Worm (Caenorhabditis elegans) whole organism, mixed stage, embryonic: ENCODE measurements around the gene M79.2.

Experiments
- M03D4.4 ChIP-seq: sonication (generic microtip); optimal IDR thresholded peaks from 2 replicates; lab custom pipeline; 2017; ENCODE audit warnings: mild to moderate bottlenecking, missing genetic modification characterization, missing compliant biosample characterization
- bed-3 ChIP-seq: fragments of 200-800 bp; sonication (Bioruptor generic); optimal IDR thresholded peaks from 3 replicates; lab custom pipeline; 2018; ENCODE audit warnings: mild to moderate bottlenecking, missing genetic modification characterization, moderate library complexity, missing compliant biosample characterization
- blmp-1 ChIP-seq: fragments of 150-350 bp; optimal IDR thresholded peaks from 2 replicates; lab custom pipeline; 2014; ENCODE audit warnings: missing biosample characterization, missing genetic modification characterization
- ceh-39 ChIP-seq: fragments of 150-350 bp; optimal IDR thresholded peaks from 2 replicates; lab custom pipeline; 2014; ENCODE audit warnings: missing biosample characterization, missing genetic modification characterization
- ceh-43 ChIP-seq: fragments of 200-800 bp; sonication (Bioruptor generic); optimal IDR thresholded peaks from 2 replicates; lab custom pipeline; 2018; ENCODE audit warnings: mild to moderate bottlenecking, missing genetic modification characterization, moderate library complexity, missing compliant biosample characterization
- ceh-83 ChIP-seq: fragments of 200-800 bp; sonication (Bioruptor generic); optimal IDR thresholded peaks from 2 replicates; lab custom pipeline; 2018; ENCODE audit warnings: mild to moderate bottlenecking, missing genetic modification characterization, missing compliant biosample characterization
- ces-1 ChIP-seq: fragments of 150-350 bp; optimal IDR thresholded peaks from 2 replicates; lab custom pipeline; 2014; ENCODE audit warnings: missing biosample characterization, missing genetic modification reagents, missing genetic modification characterization
- cnd-1 ChIP-seq: fragments of 200-800 bp; sonication (Bioruptor generic); optimal IDR thresholded peaks from 2 replicates; lab custom pipeline; 2018; ENCODE audit warnings: mild to moderate bottlenecking, missing genetic modification characterization, missing compliant biosample characterization
- drap-1 ChIP-seq: fragments of 200-800 bp; sonication (Bioruptor generic); optimal IDR thresholded peaks from 3 replicates; lab custom pipeline; 2018; ENCODE audit warnings: mild to moderate bottlenecking, missing genetic modification characterization, missing compliant biosample characterization
- elt-1 ChIP-seq: sonication (generic microtip); optimal IDR thresholded peaks from 2 replicates; lab custom pipeline; 2017; ENCODE audit warnings: missing genetic modification characterization, mild to moderate bottlenecking, missing compliant biosample characterization, antibody characterized with exemption, moderate library complexity, borderline replicate concordance; ENCODE audit not compliant: insufficient read depth
- elt-3 ChIP-seq: fragments of 150-350 bp; optimal IDR thresholded peaks from 2 replicates; lab custom pipeline; 2014; ENCODE audit warnings: missing biosample characterization, missing genetic modification characterization
- flh-1 ChIP-seq: fragments of 200-800 bp; sonication (Bioruptor generic); optimal IDR thresholded peaks from 2 replicates; lab custom pipeline; 2018; ENCODE audit warnings: mild to moderate bottlenecking, missing genetic modification characterization, moderate library complexity, missing compliant biosample characterization
- ham-2 ChIP-seq: fragments of 200-800 bp; sonication (Bioruptor generic); optimal IDR thresholded peaks from 2 replicates; lab custom pipeline; 2018; ENCODE audit warnings: mild to moderate bottlenecking, missing genetic modification characterization, missing compliant biosample characterization
- hlh-1 ChIP-seq: fragments of 150-350 bp; optimal IDR thresholded peaks from 2 replicates; lab custom pipeline; 2014; ENCODE audit warnings: missing biosample characterization, missing genetic modification reagents, missing genetic modification characterization
- lin-13 ChIP-seq: fragments of 150-350 bp; optimal IDR thresholded peaks from 2 replicates; lab custom pipeline; 2014; ENCODE audit warnings: missing biosample characterization, missing genetic modification characterization
- lin-32 ChIP-seq: fragments of 200-800 bp; sonication (Bioruptor generic); optimal IDR thresholded peaks from 2 replicates; lab custom pipeline; 2018; ENCODE audit warnings: mild to moderate bottlenecking, missing genetic modification characterization, missing compliant biosample characterization
- lsy-2 ChIP-seq: fragments of 150-350 bp; optimal IDR thresholded peaks from 2 replicates; lab custom pipeline; 2014; ENCODE audit warnings: missing biosample characterization, missing genetic modification characterization
- mab-5 ChIP-seq: fragments of 150-350 bp; optimal IDR thresholded peaks from 2 replicates; lab custom pipeline; 2014; ENCODE audit warnings: missing biosample characterization, missing genetic modification characterization
- mep-1 ChIP-seq: fragments of 150-350 bp; optimal IDR thresholded peaks from 2 replicates; lab custom pipeline; 2017; ENCODE audit warnings: missing biosample characterization, missing genetic modification reagents, missing genetic modification characterization, inconsistent platforms
- mls-2 ChIP-seq: sonication (generic microtip); optimal IDR thresholded peaks from 2 replicates; lab custom pipeline; 2016; ENCODE audit warnings: mild to moderate bottlenecking, missing genetic modification characterization, moderate library complexity, missing compliant biosample characterization
- nhr-12 ChIP-seq: fragments of 150-350 bp; optimal IDR thresholded peaks from 2 replicates; lab custom pipeline; 2014; ENCODE audit warnings: missing biosample characterization, missing genetic modification characterization
- nhr-2 ChIP-seq: fragments of 150-350 bp; optimal IDR thresholded peaks from 2 replicates; lab custom pipeline; 2014; ENCODE audit warnings: missing biosample characterization, missing genetic modification characterization
- nhr-237 ChIP-seq: fragments of 150-350 bp; optimal IDR thresholded peaks from 2 replicates; lab custom pipeline; 2014; ENCODE audit warnings: missing biosample characterization, missing genetic modification characterization
- nhr-28 ChIP-seq: fragments of 150-350 bp; optimal IDR thresholded peaks from 2 replicates; lab custom pipeline; 2014; ENCODE audit warnings: missing biosample characterization, missing genetic modification characterization
- nhr-76 ChIP-seq: sonication (generic microtip); optimal IDR thresholded peaks from 2 replicates; lab custom pipeline; 2017; ENCODE audit warnings: missing biosample characterization, missing genetic modification characterization
- pha-4 ChIP-seq: fragments of 150-350 bp; optimal IDR thresholded peaks from 2 replicates; lab custom pipeline; 2018; ENCODE audit warnings: missing biosample characterization, missing genetic modification reagents, missing genetic modification characterization
- sem-2 ChIP-seq: fragments of 200-800 bp; sonication (Bioruptor generic); optimal IDR thresholded peaks from 2 replicates; lab custom pipeline; 2018; ENCODE audit warnings: mild to moderate bottlenecking, missing genetic modification characterization, missing compliant biosample characterization
- snpc-4 ChIP-seq: fragments of 150-350 bp; optimal IDR thresholded peaks from 2 replicates; lab custom pipeline; 2014; ENCODE audit warnings: missing biosample characterization, missing genetic modification characterization
- tbx-8 ChIP-seq: fragments of 200-800 bp; sonication (Bioruptor generic); optimal IDR thresholded peaks from 2 replicates; lab custom pipeline; 2018; ENCODE audit warnings: mild to moderate bottlenecking, missing genetic modification characterization, moderate library complexity, missing compliant biosample characterization
- unc-120 ChIP-seq: sonication (generic microtip); optimal IDR thresholded peaks from 2 replicates; lab custom pipeline; 2017; ENCODE audit warnings: missing genetic modification characterization, missing compliant biosample characterization; ENCODE audit not compliant: poor library complexity, severe bottlenecking
- unc-39 ChIP-seq: fragments of 150-350 bp; optimal IDR thresholded peaks from 2 replicates; lab custom pipeline; 2014; ENCODE audit warnings: missing biosample characterization, missing genetic modification characterization
- unc-62 ChIP-seq: fragments of 150-350 bp; optimal IDR thresholded peaks from 2 replicates; lab custom pipeline; 2014; ENCODE audit warnings: missing biosample characterization, missing genetic modification reagents, missing genetic modification characterization
- zip-8 ChIP-seq: fragments of 150-350 bp; optimal IDR thresholded peaks from 2 replicates; lab custom pipeline; 2014; ENCODE audit warnings: missing biosample characterization, missing genetic modification characterization
- ztf-11 ChIP-seq: fragments of 150-350 bp; optimal IDR thresholded peaks from 2 replicates; lab custom pipeline; 2014; ENCODE audit warnings: missing biosample characterization, missing genetic modification characterization

M79.2 gene

ce11 chrX:10635608-10636007, 7.0 kb upstream of the M79.2 start, which contains the start of gene daf-12:
Gene daf-12, plus strand, starts transcription at chrX:10635908.
- TF ChIP-seq lin-13 (tag; lab: Kevin White, UChicago) (no peak), bed-3 (GFP tag; lab: Kevin White, UChicago) (no peak), ceh-43 (GFP tag; lab: Kevin White, UChicago) (no peak), pha-4 (tag; lab: Kevin White, UChicago) (no peak), sem-2 (GFP tag; lab: Kevin White, UChicago) (no peak), unc-39 (no peak), hlh-1 (no peak), ceh-83 (GFP tag; lab: Kevin White, UChicago) (no peak), mep-1 (tag; lab: Kevin White, UChicago) (no peak), elt-1 (tag; lab: Kevin White, UChicago) (no peak), lsy-2 (tag; lab: Kevin White, UChicago) (no peak), ces-1 (GFP tag; lab: Kevin White, UChicago) (no peak), unc-120 (no peak), nhr-237 (tag; lab: Kevin White, UChicago) (no peak), M03D4.4 (tag; lab: Kevin White, UChicago) (no peak)

ce11 chrX:10631873-10632272, 3.3 kb upstream of the M79.2 start:
- TF ChIP-seq drap-1 (no peak), nhr-76 (tag; lab: Kevin White, UChicago) (no peak), mep-1 (tag; lab: Kevin White, UChicago) (no peak), mls-2 (tag; lab: Kevin White, UChicago) (no peak), tbx-8 (no peak), nhr-237 (tag; lab: Kevin White, UChicago) (no peak), ham-2 (no peak), nhr-28 (tag; lab: Kevin White, UChicago) (no peak)

ce11 chrX:10630952-10631351, 2.3 kb upstream of the M79.2 start:
- no peak for TF ChIP-seq nhr-12 (tag; lab: Kevin White, UChicago)
- no peak for TF ChIP-seq hlh-1
- TF ChIP-seq nhr-28 (tag; lab: Kevin White, UChicago) = no peak
- no peak for TF ChIP-seq blmp-1 (tag; lab: Kevin White, UChicago)
- TF ChIP-seq nhr-2 = no peak
- TF ChIP-seq nhr-76 (tag; lab: Kevin White, UChicago) = no peak
- TF ChIP-seq ham-2 = no peak
- no peak for TF ChIP-seq ces-1 (GFP tag; lab: Kevin White, UChicago)
- TF ChIP-seq lsy-2 (tag; lab: Kevin White, UChicago) = no peak
- no peak for TF ChIP-seq nhr-237 (tag; lab: Kevin White, UChicago)
- no peak for TF ChIP-seq ceh-43 (GFP tag; lab: Kevin White, UChicago)
- TF ChIP-seq tbx-8 = no peak
- TF ChIP-seq drap-1 = no peak
- TF ChIP-seq zip-8 (tag; lab: Kevin White, UChicago) = no peak
- no peak for TF ChIP-seq bed-3 (GFP tag; lab: Kevin White, UChicago)
- no peak for TF ChIP-seq snpc-4 (tag; lab: Kevin White, UChicago)
- no peak for TF ChIP-seq M03D4.4 (tag; lab: Kevin White, UChicago)
- TF ChIP-seq mab-5 (tag; lab: Kevin White, UChicago) = no peak

- TF ChIP-seq zip-8 (tag; lab: Kevin White, UChicago) = no peak
These were observed 1.6 kb upstream of the M79.2 start for ce11 chrX:10630059-10630791.

- TF ChIP-seq M03D4.4 (tag; lab: Kevin White, UChicago) = no peak
- TF ChIP-seq cnd-1 (tag; lab: Kevin White, UChicago) = no peak
- TF ChIP-seq hlh-1 = peak; percentile 27
- TF ChIP-seq unc-62 (GFP tag; lab: Kevin White, UChicago) = peak; percentile 29
- no peak for TF ChIP-seq lin-32 (GFP tag; lab: Kevin White, UChicago)
- TF ChIP-seq nhr-237 (tag; lab: Kevin White, UChicago) = no peak
- TF ChIP-seq elt-3 (tag; lab: Kevin White, UChicago) = no peak
- no peak for TF ChIP-seq drap-1
- no peak for TF ChIP-seq ces-1 (GFP tag; lab: Kevin White, UChicago)
- TF ChIP-seq snpc-4 (tag; lab: Kevin White, UChicago) = no peak
- TF ChIP-seq nhr-2 = peak; percentile 87
- TF ChIP-seq mep-1 (tag; lab: Kevin White, UChicago) = no peak
- no peak for TF ChIP-seq lsy-2 (tag; lab: Kevin White, UChicago)
- no peak for TF ChIP-seq lin-13 (tag; lab: Kevin White, UChicago)
- no peak for TF ChIP-seq tbx-8
- no peak for TF ChIP-seq flh-1 (GFP tag; lab: Kevin White, UChicago)
- no peak for TF ChIP-seq ztf-11 (tag; lab: Kevin White, UChicago)
- TF ChIP-seq ceh-39 (tag; lab: Kevin White, UChicago) = no peak
These were observed 510 bp upstream of the M79.2 start for ce11 chrX:10629117-10629516.
